Fruit fly (Drosophila melanogaster) whole organism, wandering third instar larva: ENCODE measurements around the gene CG8135.

Source experiments
- Abd-B ChIP-seq: fragments of >200 bp; optimal IDR thresholded peaks from 2 replicates; lab custom pipeline; 2017; ENCODE audit warnings: missing biosample characterization, missing genetic modification characterization
- CG32264 ChIP-seq: fragments of 200-800 bp; sonication (Bioruptor generic); optimal IDR thresholded peaks from 2 replicates; lab custom pipeline; 2016; ENCODE audit warnings: missing biosample characterization, missing genetic modification characterization
- CG9705 ChIP-seq: fragments of 200-800 bp; sonication (Bioruptor generic); optimal IDR thresholded peaks from 2 replicates; lab custom pipeline; 2018; ENCODE audit warnings: missing biosample characterization, mild to moderate bottlenecking, missing genetic modification characterization
- CrebA ChIP-seq: fragments of 200-800 bp; sonication (Bioruptor generic); optimal IDR thresholded peaks from 2 replicates; lab custom pipeline; 2016; ENCODE audit warnings: missing biosample characterization, mild to moderate bottlenecking, missing genetic modification characterization, borderline replicate concordance
- Dfd ChIP-seq: fragments of >200 bp; optimal IDR thresholded peaks from 2 replicates; lab custom pipeline; 2017; ENCODE audit warnings: missing biosample characterization, missing genetic modification characterization
- Dif ChIP-seq: fragments of 200-275, 200-300 bp; sonication (Bioruptor generic); optimal IDR thresholded peaks from 2 replicates; lab custom pipeline; 2018; ENCODE audit warnings: missing biosample characterization, missing genetic modification characterization; ENCODE audit not compliant: partially characterized antibody
- GATAd ChIP-seq: sonication (Bioruptor generic); optimal IDR thresholded peaks from 2 replicates; lab custom pipeline; 2016; ENCODE audit warnings: missing biosample characterization, missing genetic modification characterization
- HLH106 ChIP-seq: fragments of 200-800 bp; optimal IDR thresholded peaks from 3 replicates; lab custom pipeline; 2019; ENCODE audit warnings: missing biosample characterization, mild to moderate bottlenecking, missing genetic modification characterization, moderate library complexity
- Hnf4 ChIP-seq: fragments of 200-800 bp; sonication (Bioruptor generic); optimal IDR thresholded peaks from 2 replicates; lab custom pipeline; 2016; ENCODE audit warnings: missing biosample characterization, mild to moderate bottlenecking, missing genetic modification characterization
- Hr78 ChIP-seq: fragments of >200 bp; optimal IDR thresholded peaks from 2 replicates; lab custom pipeline; 2017; ENCODE audit warnings: missing biosample characterization, missing genetic modification characterization
- Hr83 ChIP-seq: fragments of 200-300 bp; sonication (Bioruptor generic); optimal IDR thresholded peaks from 2 replicates; lab custom pipeline; 2016; ENCODE audit warnings: missing biosample characterization, mild to moderate bottlenecking, missing genetic modification characterization, moderate library complexity; ENCODE audit not compliant: poor library complexity, severe bottlenecking
- Jra ChIP-seq: sonication (Bioruptor generic); optimal IDR thresholded peaks from 2 replicates; lab custom pipeline; 2016; ENCODE audit warnings: missing biosample characterization, missing genetic modification characterization
- Mio ChIP-seq: sonication (Bioruptor generic); optimal IDR thresholded peaks from 2 replicates; lab custom pipeline; 2016; ENCODE audit warnings: missing biosample characterization, missing genetic modification characterization
- Myc ChIP-seq: fragments of >200 bp; optimal IDR thresholded peaks from 2 replicates; lab custom pipeline; 2017
- N ChIP-seq: fragments of >200 bp; optimal IDR thresholded peaks from 2 replicates; lab custom pipeline; 2018; ENCODE audit warnings: missing biosample characterization, missing external identifiers, missing genetic modification characterization
- OdsH ChIP-seq: fragments of 200-800 bp; sonication (Bioruptor generic); optimal IDR thresholded peaks from 2 replicates; lab custom pipeline; 2016; ENCODE audit warnings: missing biosample characterization, mild to moderate bottlenecking, missing genetic modification characterization
- Rel ChIP-seq, 2 experiments: fragments of 200-800 bp; sonication (Bioruptor generic) in 1 of 2; optimal IDR thresholded peaks; 2 replicates in 1 of 2; 3 replicates in 1 of 2; lab custom pipeline; 2016 to 2019; ENCODE audit warnings: mild to moderate bottlenecking in 2 of 2, missing biosample characterization in 2 of 2, missing genetic modification characterization in 2 of 2, moderate library complexity in 1 of 2
- Sp1 ChIP-seq: fragments of 200-800 bp; sonication (Bioruptor generic); optimal IDR thresholded peaks from 3 replicates; lab custom pipeline; 2019; ENCODE audit warnings: missing biosample characterization, mild to moderate bottlenecking, missing genetic modification characterization, moderate library complexity
- Vsx2 ChIP-seq: fragments of 200-300, 225-300 bp; sonication (Bioruptor generic); optimal IDR thresholded peaks from 2 replicates; lab custom pipeline; 2018; ENCODE audit warnings: missing biosample characterization, missing genetic modification characterization; ENCODE audit not compliant: partially characterized antibody
- br ChIP-seq: fragments of 200-800 bp; sonication (Bioruptor generic); optimal IDR thresholded peaks from 2 replicates; lab custom pipeline; 2016; ENCODE audit warnings: missing biosample characterization, missing genetic modification characterization
- brk ChIP-seq: fragments of 200-800 bp; sonication (Bioruptor generic); optimal IDR thresholded peaks from 2 replicates; lab custom pipeline; 2016; ENCODE audit warnings: missing biosample characterization, mild to moderate bottlenecking, missing genetic modification characterization
- dl ChIP-seq, 2 experiments: fragments of 175-275, 200-275 bp in 1 of 2; fragments of 200-275 bp in 1 of 2; sonication (Bioruptor generic); optimal IDR thresholded peaks; lab custom pipeline; 2018; ENCODE audit warnings: mild to moderate bottlenecking in 2 of 2, missing biosample characterization in 2 of 2, missing genetic modification characterization in 2 of 2, moderate library complexity in 2 of 2; ENCODE audit not compliant: partially characterized antibody in 2 of 2, insufficient read depth in 1 of 2
- dmrt93B ChIP-seq: fragments of 200-800 bp; sonication (Bioruptor generic); optimal IDR thresholded peaks from 2 replicates; lab custom pipeline; 2018; ENCODE audit warnings: missing biosample characterization, mild to moderate bottlenecking, missing genetic modification characterization
- dsf ChIP-seq: sonication (Bioruptor generic); optimal IDR thresholded peaks from 2 replicates; lab custom pipeline; 2016; ENCODE audit warnings: missing biosample characterization, missing genetic modification characterization, borderline replicate concordance
- ey ChIP-seq: fragments of 200-800 bp; sonication (Bioruptor generic); optimal IDR thresholded peaks from 2 replicates; lab custom pipeline; 2016; ENCODE audit warnings: missing biosample characterization, missing genetic modification characterization
- foxo ChIP-seq, 2 experiments: fragments of 200-800 bp; sonication (Bioruptor generic); optimal IDR thresholded peaks; 2 replicates in 1 of 2; 3 replicates in 1 of 2; lab custom pipeline; 2016 to 2017; ENCODE audit warnings: missing biosample characterization in 2 of 2, missing genetic modification characterization in 2 of 2
- fru ChIP-seq: fragments of 200-800 bp; sonication (Bioruptor generic); optimal IDR thresholded peaks from 3 replicates; lab custom pipeline; 2016; ENCODE audit warnings: missing biosample characterization, mild to moderate bottlenecking, missing genetic modification characterization
- h ChIP-seq: fragments of 200-800 bp; sonication (Bioruptor generic); optimal IDR thresholded peaks from 3 replicates; lab custom pipeline; 2016; ENCODE audit warnings: missing biosample characterization, mild to moderate bottlenecking, missing genetic modification characterization
- jim ChIP-seq: fragments of 175-275, 200-325 bp; sonication (Bioruptor generic); optimal IDR thresholded peaks from 2 replicates; lab custom pipeline; 2016; ENCODE audit warnings: missing biosample characterization, mild to moderate bottlenecking, missing genetic modification characterization
- lola ChIP-seq: fragments of >200 bp; optimal IDR thresholded peaks from 2 replicates; lab custom pipeline; 2017; ENCODE audit warnings: missing biosample characterization, missing genetic modification characterization
- pan ChIP-seq: fragments of >200 bp; optimal IDR thresholded peaks from 2 replicates; lab custom pipeline; 2017
- psq ChIP-seq: fragments of 200-800 bp; sonication (Bioruptor generic); optimal IDR thresholded peaks from 3 replicates; lab custom pipeline; 2017; ENCODE audit warnings: missing biosample characterization, mild to moderate bottlenecking, missing genetic modification characterization, moderate library complexity
- rgr ChIP-seq: fragments of 200-800 bp; sonication (Bioruptor generic); optimal IDR thresholded peaks from 3 replicates; lab custom pipeline; 2016; ENCODE audit warnings: missing biosample characterization, mild to moderate bottlenecking, missing genetic modification characterization
- sage ChIP-seq: fragments of 200-800 bp; sonication (Bioruptor generic); optimal IDR thresholded peaks from 2 replicates; lab custom pipeline; 2016; ENCODE audit warnings: missing biosample characterization, mild to moderate bottlenecking, missing genetic modification characterization
- sv ChIP-seq: fragments of 200-800 bp; sonication (Bioruptor generic); optimal IDR thresholded peaks from 3 replicates; lab custom pipeline; 2016; ENCODE audit warnings: missing biosample characterization, missing genetic modification characterization
- tai ChIP-seq: sonication (Bioruptor generic); optimal IDR thresholded peaks from 2 replicates; lab custom pipeline; 2016; ENCODE audit warnings: missing biosample characterization, missing genetic modification characterization
- usp ChIP-seq: fragments of >200 bp; optimal IDR thresholded peaks from 2 replicates; lab custom pipeline; 2017; ENCODE audit warnings: missing biosample characterization, missing genetic modification characterization
- woc ChIP-seq: sonication (Bioruptor generic); optimal IDR thresholded peaks from 2 replicates; lab custom pipeline; 2016; ENCODE audit warnings: missing biosample characterization, mild to moderate bottlenecking, missing genetic modification characterization

Gene CG8135

dm6 chr3R:9404104-9404512 is at the start of gene CG8135, which contains the start of the genes CG9356 and BBIP1:
TSS of gene CG8135 (plus strand) at chr3R:9404385.
TSS of gene CG9356 (minus strand) at chr3R:9404269.
TSS of gene BBIP1 (plus strand) at chr3R:9404385.
- TF ChIP-seq N = no peak
- TF ChIP-seq pan (lab: Kevin White, UChicago) = no peak
- peak; percentile 75 for TF ChIP-seq CG32264 (GFP tag; lab: Kevin White, UChicago)
- no peak for TF ChIP-seq fru
- TF ChIP-seq br (GFP tag; lab: Kevin White, UChicago) = no peak
- no peak for TF ChIP-seq Vsx2
- TF ChIP-seq CG9705 (GFP tag; lab: Kevin White, UChicago) = peak; percentile 31
- TF ChIP-seq h = no peak
- no peak for TF ChIP-seq Dfd (GFP tag; lab: Kevin White, UChicago)
- no peak for TF ChIP-seq dsf (GFP tag; lab: Kevin White, UChicago)
- TF ChIP-seq brk = no peak
- TF ChIP-seq sage (GFP tag; lab: Kevin White, UChicago) = no peak
- peak; percentile 73 for TF ChIP-seq Hr83 (GFP tag; lab: Kevin White, UChicago)
- peak; percentile 83 for TF ChIP-seq ey (GFP tag; lab: Kevin White, UChicago)
- peak; percentile 11 for TF ChIP-seq GATAd (GFP tag; lab: Kevin White, UChicago)
- peak; percentile 82 for TF ChIP-seq rgr (GFP tag; lab: Kevin White, UChicago)
- TF ChIP-seq Rel (GFP tag; optimal IDR thresholded peaks at IDR 0.05; lab: Kevin White, UChicago) = no peak
- TF ChIP-seq Rel (tag; optimal IDR thresholded peaks at IDR 0.05; lab: Kevin White, UChicago) = peak; percentile 98
- peak in 1 of 2 experiments; percentile 86 for TF ChIP-seq foxo (GFP tag; optimal IDR thresholded peaks at IDR 0.05; lab: Kevin White, UChicago)
- TF ChIP-seq Myc (lab: Kevin White, UChicago) = peak; percentile 34
- TF ChIP-seq Dif (GFP tag; lab: Kevin White, UChicago) = no peak
- TF ChIP-seq tai = no peak
- no peak for TF ChIP-seq usp (GFP tag; lab: Kevin White, UChicago)
- TF ChIP-seq Mio = no peak
- TF ChIP-seq Abd-B (GFP tag; lab: Kevin White, UChicago) = no peak
- no peak for TF ChIP-seq CrebA (GFP tag; lab: Kevin White, UChicago)
- TF ChIP-seq psq (GFP tag; lab: Kevin White, UChicago) = peak; percentile 62
- no peak for TF ChIP-seq Hr78 (GFP tag; lab: Kevin White, UChicago)
- no peak for TF ChIP-seq lola (GFP tag; lab: Kevin White, UChicago)
- TF ChIP-seq sv (GFP tag; lab: Kevin White, UChicago) = peak; percentile 81
- TF ChIP-seq dmrt93B (GFP tag; lab: Kevin White, UChicago) = no peak
- TF ChIP-seq HLH106 = no peak
- TF ChIP-seq Sp1 (GFP tag; lab: Kevin White, UChicago) = no peak
- peak; percentile 8 for TF ChIP-seq jim (GFP tag; lab: Kevin White, UChicago)
- TF ChIP-seq woc (GFP tag; lab: Kevin White, UChicago) = no peak
- peak; percentile 61 for TF ChIP-seq OdsH (GFP tag; lab: Kevin White, UChicago)
- TF ChIP-seq Hnf4 (GFP tag; lab: Kevin White, UChicago) = no peak
- no peak for TF ChIP-seq Jra (GFP tag; lab: Kevin White, UChicago)
- TF ChIP-seq dl (GFP tag; optimal IDR thresholded peaks at IDR 0.05; lab: Kevin White, UChicago; ENCODE audit: insufficient read depth in 1 of 2, partially characterized antibody in 2 of 2) = no peak

dm6 chr3R:9355195-9355594 is 49.0 kb upstream of the CG8135 start, which contains the start of gene CG43675:
TSS of gene CG43675 (plus strand) at chr3R:9355495.
- TF ChIP-seq CrebA (GFP tag; lab: Kevin White, UChicago) = no peak
- no peak for TF ChIP-seq br (GFP tag; lab: Kevin White, UChicago)
- TF ChIP-seq Abd-B (GFP tag; lab: Kevin White, UChicago) = no peak
- TF ChIP-seq Hr78 (GFP tag; lab: Kevin White, UChicago) = no peak
- TF ChIP-seq ey (GFP tag; lab: Kevin White, UChicago) = no peak
- no peak for TF ChIP-seq rgr (GFP tag; lab: Kevin White, UChicago)
- TF ChIP-seq CG9705 (GFP tag; lab: Kevin White, UChicago) = no peak
- TF ChIP-seq usp (GFP tag; lab: Kevin White, UChicago) = no peak
- TF ChIP-seq HLH106 = no peak
